Worm (Caenorhabditis elegans) whole organism, mixed stage, embryonic: Measurements from ENCODE around the gene srx-60.
A peak's percentile ranks its signal among the peaks of the same experiment; 100 is the strongest.

Source experiments
- M03D4.4 ChIP-seq: sonication (generic microtip); optimal IDR thresholded peaks from 2 replicates; lab custom pipeline; 2017; ENCODE audit warnings: mild to moderate bottlenecking, missing genetic modification characterization, missing compliant biosample characterization
- bed-3 ChIP-seq: fragments of 200-800 bp; sonication (Bioruptor generic); optimal IDR thresholded peaks from 3 replicates; lab custom pipeline; 2018; ENCODE audit warnings: mild to moderate bottlenecking, missing genetic modification characterization, moderate library complexity, missing compliant biosample characterization
- ceh-39 ChIP-seq: fragments of 150-350 bp; optimal IDR thresholded peaks from 2 replicates; lab custom pipeline; 2014; ENCODE audit warnings: missing biosample characterization, missing genetic modification characterization
- ceh-83 ChIP-seq: fragments of 200-800 bp; sonication (Bioruptor generic); optimal IDR thresholded peaks from 2 replicates; lab custom pipeline; 2018; ENCODE audit warnings: mild to moderate bottlenecking, missing genetic modification characterization, missing compliant biosample characterization
- cnd-1 ChIP-seq: fragments of 200-800 bp; sonication (Bioruptor generic); optimal IDR thresholded peaks from 2 replicates; lab custom pipeline; 2018; ENCODE audit warnings: mild to moderate bottlenecking, missing genetic modification characterization, missing compliant biosample characterization
- drap-1 ChIP-seq: fragments of 200-800 bp; sonication (Bioruptor generic); optimal IDR thresholded peaks from 3 replicates; lab custom pipeline; 2018; ENCODE audit warnings: mild to moderate bottlenecking, missing genetic modification characterization, missing compliant biosample characterization
- elt-1 ChIP-seq: sonication (generic microtip); optimal IDR thresholded peaks from 2 replicates; lab custom pipeline; 2017; ENCODE audit warnings: missing genetic modification characterization, mild to moderate bottlenecking, missing compliant biosample characterization, antibody characterized with exemption, moderate library complexity, borderline replicate concordance; ENCODE audit not compliant: insufficient read depth
- elt-3 ChIP-seq: fragments of 150-350 bp; optimal IDR thresholded peaks from 2 replicates; lab custom pipeline; 2014; ENCODE audit warnings: missing biosample characterization, missing genetic modification characterization
- flh-1 ChIP-seq: fragments of 200-800 bp; sonication (Bioruptor generic); optimal IDR thresholded peaks from 2 replicates; lab custom pipeline; 2018; ENCODE audit warnings: mild to moderate bottlenecking, missing genetic modification characterization, moderate library complexity, missing compliant biosample characterization
- hlh-1 ChIP-seq: fragments of 150-350 bp; optimal IDR thresholded peaks from 2 replicates; lab custom pipeline; 2014; ENCODE audit warnings: missing biosample characterization, missing genetic modification reagents, missing genetic modification characterization
- lin-13 ChIP-seq: fragments of 150-350 bp; optimal IDR thresholded peaks from 2 replicates; lab custom pipeline; 2014; ENCODE audit warnings: missing biosample characterization, missing genetic modification characterization
- lin-32 ChIP-seq: fragments of 200-800 bp; sonication (Bioruptor generic); optimal IDR thresholded peaks from 2 replicates; lab custom pipeline; 2018; ENCODE audit warnings: mild to moderate bottlenecking, missing genetic modification characterization, missing compliant biosample characterization
- lsy-2 ChIP-seq: fragments of 150-350 bp; optimal IDR thresholded peaks from 2 replicates; lab custom pipeline; 2014; ENCODE audit warnings: missing biosample characterization, missing genetic modification characterization
- mab-5 ChIP-seq: fragments of 150-350 bp; optimal IDR thresholded peaks from 2 replicates; lab custom pipeline; 2014; ENCODE audit warnings: missing biosample characterization, missing genetic modification characterization
- mep-1 ChIP-seq: fragments of 150-350 bp; optimal IDR thresholded peaks from 2 replicates; lab custom pipeline; 2017; ENCODE audit warnings: missing biosample characterization, missing genetic modification reagents, missing genetic modification characterization, inconsistent platforms
- mls-2 ChIP-seq: sonication (generic microtip); optimal IDR thresholded peaks from 2 replicates; lab custom pipeline; 2016; ENCODE audit warnings: mild to moderate bottlenecking, missing genetic modification characterization, moderate library complexity, missing compliant biosample characterization
- nhr-12 ChIP-seq: fragments of 150-350 bp; optimal IDR thresholded peaks from 2 replicates; lab custom pipeline; 2014; ENCODE audit warnings: missing biosample characterization, missing genetic modification characterization
- nhr-2 ChIP-seq: fragments of 150-350 bp; optimal IDR thresholded peaks from 2 replicates; lab custom pipeline; 2014; ENCODE audit warnings: missing biosample characterization, missing genetic modification characterization
- nhr-28 ChIP-seq: fragments of 150-350 bp; optimal IDR thresholded peaks from 2 replicates; lab custom pipeline; 2014; ENCODE audit warnings: missing biosample characterization, missing genetic modification characterization
- nhr-76 ChIP-seq: sonication (generic microtip); optimal IDR thresholded peaks from 2 replicates; lab custom pipeline; 2017; ENCODE audit warnings: missing biosample characterization, missing genetic modification characterization
- pha-4 ChIP-seq: fragments of 150-350 bp; optimal IDR thresholded peaks from 2 replicates; lab custom pipeline; 2018; ENCODE audit warnings: missing biosample characterization, missing genetic modification reagents, missing genetic modification characterization
- sem-2 ChIP-seq: fragments of 200-800 bp; sonication (Bioruptor generic); optimal IDR thresholded peaks from 2 replicates; lab custom pipeline; 2018; ENCODE audit warnings: mild to moderate bottlenecking, missing genetic modification characterization, missing compliant biosample characterization
- sptf-1 ChIP-seq: sonication (generic microtip); optimal IDR thresholded peaks from 2 replicates; lab custom pipeline; 2017; ENCODE audit warnings: mild to moderate bottlenecking, missing genetic modification characterization, moderate library complexity, missing compliant biosample characterization
- tbx-8 ChIP-seq: fragments of 200-800 bp; sonication (Bioruptor generic); optimal IDR thresholded peaks from 2 replicates; lab custom pipeline; 2018; ENCODE audit warnings: mild to moderate bottlenecking, missing genetic modification characterization, moderate library complexity, missing compliant biosample characterization
- unc-120 ChIP-seq: sonication (generic microtip); optimal IDR thresholded peaks from 2 replicates; lab custom pipeline; 2017; ENCODE audit warnings: missing genetic modification characterization, missing compliant biosample characterization; ENCODE audit not compliant: poor library complexity, severe bottlenecking
- unc-39 ChIP-seq: fragments of 150-350 bp; optimal IDR thresholded peaks from 2 replicates; lab custom pipeline; 2014; ENCODE audit warnings: missing biosample characterization, missing genetic modification characterization
- unc-62 ChIP-seq: fragments of 150-350 bp; optimal IDR thresholded peaks from 2 replicates; lab custom pipeline; 2014; ENCODE audit warnings: missing biosample characterization, missing genetic modification reagents, missing genetic modification characterization
- zip-8 ChIP-seq: fragments of 150-350 bp; optimal IDR thresholded peaks from 2 replicates; lab custom pipeline; 2014; ENCODE audit warnings: missing biosample characterization, missing genetic modification characterization
- ztf-11 ChIP-seq: fragments of 150-350 bp; optimal IDR thresholded peaks from 2 replicates; lab custom pipeline; 2014; ENCODE audit warnings: missing biosample characterization, missing genetic modification characterization

Gene srx-60

DNA sequence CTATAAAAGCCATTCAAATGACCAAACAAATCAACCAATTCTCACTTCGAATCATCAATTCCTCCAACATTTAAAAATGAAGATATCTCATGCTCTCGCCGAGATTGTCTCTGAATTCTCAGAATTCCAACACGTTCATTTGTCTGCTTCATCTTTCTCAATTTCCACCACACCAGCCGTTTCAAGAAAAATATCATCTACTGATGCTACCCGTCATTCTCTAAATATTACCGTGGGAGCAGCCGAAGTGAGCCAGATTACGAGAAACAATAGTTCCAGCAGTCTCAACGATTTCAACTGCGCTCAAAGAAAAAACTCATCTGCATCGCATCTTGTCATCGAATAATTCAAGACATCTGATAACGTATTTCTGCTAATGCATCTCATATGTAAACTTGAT lies 14.2 kb downstream of the srx-60 start, which contains the start of gene F18E3.12:
Gene F18E3.12, plus strand, starts transcription at position 77 of the 400 bp plus-strand sequence.
- TF ChIP-seq lin-13, result no peak
- TF ChIP-seq pha-4 (tag; lab: Kevin White, UChicago), result no peak
- no peak for TF ChIP-seq sem-2 (GFP tag; lab: Kevin White, UChicago)
- no peak for TF ChIP-seq ceh-83 (GFP tag; lab: Kevin White, UChicago)
- TF ChIP-seq elt-1 (tag; lab: Kevin White, UChicago), result no peak
- no peak for TF ChIP-seq tbx-8 (GFP tag; lab: Kevin White, UChicago)
- no peak for TF ChIP-seq lin-32 (GFP tag; lab: Kevin White, UChicago)
- TF ChIP-seq unc-120, result no peak
- TF ChIP-seq bed-3 (GFP tag; lab: Kevin White, UChicago), result no peak
- TF ChIP-seq mls-2 (tag; lab: Kevin White, UChicago), result no peak
- TF ChIP-seq hlh-1 (tag; lab: Kevin White, UChicago), result no peak
- no peak for TF ChIP-seq ztf-11 (tag; lab: Kevin White, UChicago)
- no peak for TF ChIP-seq nhr-2 (tag; lab: Kevin White, UChicago)
- TF ChIP-seq mep-1, result no peak

DNA sequence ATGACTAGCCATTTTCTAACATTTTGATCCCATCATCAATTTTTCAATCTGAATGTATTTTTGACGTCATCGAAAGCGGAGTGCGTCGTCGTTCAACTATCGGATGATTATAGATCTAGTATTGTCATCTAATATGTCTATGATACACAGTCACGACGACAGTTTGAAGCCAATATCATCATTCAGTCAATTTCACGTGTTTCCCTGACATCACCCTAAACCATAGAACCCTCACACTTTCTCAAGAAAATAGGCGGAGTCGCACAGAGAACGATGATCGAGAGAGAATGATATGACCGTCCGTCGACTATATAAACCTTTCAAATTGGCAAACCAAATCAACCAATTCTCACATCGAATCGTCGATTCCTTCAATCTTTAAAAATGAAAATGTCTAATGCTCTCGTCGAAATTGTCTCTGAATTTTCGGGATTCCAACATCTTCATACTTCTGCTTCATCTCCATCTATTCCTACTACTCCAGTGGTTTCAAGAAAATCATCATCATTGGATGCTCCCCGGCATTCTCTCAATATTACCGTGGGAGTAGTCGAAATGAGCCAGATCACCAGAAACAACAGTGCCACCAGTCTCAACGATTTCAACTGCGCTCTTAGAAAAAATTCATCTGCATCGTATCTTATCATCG lies 15.2 kb downstream of the srx-60 start, which contains the start of gene F18E3.13:
Gene F18E3.13, plus strand, starts transcription at position 385 of the 649 bp plus-strand sequence.
- no peak for TF ChIP-seq ceh-39 (tag; lab: Kevin White, UChicago)
- TF ChIP-seq elt-3 (tag; lab: Kevin White, UChicago), result peak; percentile 22
- no peak for TF ChIP-seq ceh-83 (GFP tag; lab: Kevin White, UChicago)
- no peak for TF ChIP-seq cnd-1
- peak; percentile 69 for TF ChIP-seq unc-62 (GFP tag; lab: Kevin White, UChicago)

ce11 chrV:7416569-7416968 lies 15.9 kb downstream of the srx-60 start:
- no peak for TF ChIP-seq sptf-1
- no peak for TF ChIP-seq lsy-2
- no peak for TF ChIP-seq mls-2 (tag; lab: Kevin White, UChicago)
- TF ChIP-seq sem-2 (GFP tag; lab: Kevin White, UChicago), result no peak
- no peak for TF ChIP-seq nhr-12 (tag; lab: Kevin White, UChicago)
- no peak for TF ChIP-seq ceh-83 (GFP tag; lab: Kevin White, UChicago)
- no peak for TF ChIP-seq lin-13
- TF ChIP-seq elt-3 (tag; lab: Kevin White, UChicago), result no peak
- TF ChIP-seq pha-4 (tag; lab: Kevin White, UChicago), result no peak
- no peak for TF ChIP-seq hlh-1 (tag; lab: Kevin White, UChicago)
- no peak for TF ChIP-seq cnd-1
- no peak for TF ChIP-seq nhr-28 (tag; lab: Kevin White, UChicago)
- no peak for TF ChIP-seq unc-62 (GFP tag; lab: Kevin White, UChicago)

- TF ChIP-seq nhr-12 (tag; lab: Kevin White, UChicago) (no peak), ceh-83 (GFP tag; lab: Kevin White, UChicago) (no peak), nhr-28 (tag; lab: Kevin White, UChicago) (no peak), M03D4.4 (tag; lab: Kevin White, UChicago) (no peak), nhr-76 (tag; lab: Kevin White, UChicago) (no peak), zip-8 (tag; lab: Kevin White, UChicago) (no peak), flh-1 (GFP tag; lab: Kevin White, UChicago) (no peak), unc-39 (tag; lab: Kevin White, UChicago) (no peak), bed-3 (GFP tag; lab: Kevin White, UChicago) (no peak), unc-62 (GFP tag; lab: Kevin White, UChicago) (no peak), lsy-2 (no peak), mab-5 (no peak), drap-1 (GFP tag; lab: Kevin White, UChicago) (no peak), nhr-2 (tag; lab: Kevin White, UChicago) (no peak), cnd-1 (no peak), hlh-1 (tag; lab: Kevin White, UChicago) (no peak)
Measured at ce11 chrV:7417018-7417716, 16.5 kb downstream of the srx-60 start, which contains the start of gene srw-67. Gene srw-67, plus strand, starts transcription at chrV:7417660.
